Fruit fly (Drosophila melanogaster) whole organism, prepupa: ENCODE results near the gene CG32267.

Experiments
- Blimp-1 ChIP-seq: fragments of 200-800 bp; sonication (Bioruptor generic); optimal IDR thresholded peaks from 3 replicates; lab custom pipeline; 2017; ENCODE audit warnings: missing biosample characterization, missing genetic modification characterization, mild to moderate bottlenecking, moderate library complexity, missing genetic modification reagents
- CG10669 ChIP-seq: fragments of 200-800 bp; sonication (Bioruptor generic); optimal IDR thresholded peaks from 3 replicates; lab custom pipeline; 2018; ENCODE audit warnings: missing biosample characterization, mild to moderate bottlenecking, missing genetic modification characterization, moderate library complexity
- CG11294 ChIP-seq: fragments of 200-800 bp; sonication (Bioruptor generic); IDR thresholded peaks from 2 replicates; pipeline ENCODE4 v1.3.6; 2022; ENCODE audit warnings: missing biosample characterization, missing genetic modification characterization
- CG11902 ChIP-seq: fragments of 200-800 bp; sonication (Bioruptor generic); optimal IDR thresholded peaks from 3 replicates; lab custom pipeline; 2016; ENCODE audit warnings: missing biosample characterization, missing genetic modification characterization
- CG15336 ChIP-seq: fragments of 200-800 bp; sonication (Bioruptor generic); IDR thresholded peaks from 2 replicates; pipeline ENCODE4 v1.3.6; 2022; ENCODE audit warnings: missing biosample characterization, missing genetic modification characterization
- CG1621 ChIP-seq: fragments of 200-800 bp; sonication (Bioruptor generic); optimal IDR thresholded peaks from 3 replicates; lab custom pipeline; 2018; ENCODE audit warnings: missing biosample characterization, mild to moderate bottlenecking, missing genetic modification characterization
- CG16779 ChIP-seq: fragments of 200-800 bp; sonication (Bioruptor generic); optimal IDR thresholded peaks from 3 replicates; lab custom pipeline; 2017; ENCODE audit warnings: missing biosample characterization, mild to moderate bottlenecking, missing genetic modification characterization
- CG3032 ChIP-seq: fragments of 200-800 bp; optimal IDR thresholded peaks from 2 replicates; lab custom pipeline; 2019; ENCODE audit warnings: missing biosample characterization, mild to moderate bottlenecking, missing genetic modification characterization, moderate library complexity
- CG31627 ChIP-seq: fragments of 200-800 bp; sonication (Bioruptor generic); optimal IDR thresholded peaks from 3 replicates; lab custom pipeline; 2016; ENCODE audit warnings: missing biosample characterization, missing genetic modification characterization
- CG32006 ChIP-seq: fragments of 200-800 bp; sonication (Bioruptor generic); optimal IDR thresholded peaks from 3 replicates; lab custom pipeline; 2017; ENCODE audit warnings: missing biosample characterization, mild to moderate bottlenecking, missing genetic modification characterization
- CG34406 ChIP-seq: fragments of 200-800 bp; sonication (Bioruptor generic); optimal IDR thresholded peaks from 3 replicates; lab custom pipeline; 2016; ENCODE audit warnings: missing biosample characterization, missing genetic modification characterization
- CG3919 ChIP-seq: fragments of 200-800 bp; sonication (Bioruptor generic); optimal IDR thresholded peaks from 3 replicates; lab custom pipeline; 2016; ENCODE audit warnings: missing biosample characterization, missing genetic modification characterization
- CG4318 ChIP-seq: fragments of 200-800 bp; sonication (Bioruptor generic); optimal IDR thresholded peaks from 3 replicates; lab custom pipeline; 2017; ENCODE audit warnings: missing biosample characterization, mild to moderate bottlenecking, missing genetic modification characterization
- CG6163 ChIP-seq: fragments of 200-800 bp; sonication (Bioruptor generic); IDR thresholded peaks from 3 replicates; pipeline ENCODE4 v1.3.6; 2022; ENCODE audit warnings: missing biosample characterization, missing genetic modification characterization
- CG6276 ChIP-seq: fragments of 200-800 bp; sonication (Bioruptor generic); optimal IDR thresholded peaks from 2 replicates; lab custom pipeline; 2017; ENCODE audit warnings: missing biosample characterization, mild to moderate bottlenecking, missing genetic modification characterization
- CG6792 ChIP-seq: fragments of 200-800 bp; sonication (Bioruptor generic); optimal IDR thresholded peaks from 3 replicates; lab custom pipeline; 2016; ENCODE audit warnings: missing biosample characterization, missing genetic modification characterization
- CG6854 ChIP-seq: fragments of 200-800 bp; sonication (Bioruptor generic); optimal IDR thresholded peaks from 2 replicates; lab custom pipeline; 2017; ENCODE audit warnings: missing biosample characterization, mild to moderate bottlenecking, missing genetic modification characterization
- CG7368 ChIP-seq: fragments of 200-800 bp; sonication (Bioruptor generic); optimal IDR thresholded peaks from 3 replicates; lab custom pipeline; 2016; ENCODE audit warnings: missing biosample characterization, missing genetic modification characterization
- CG8119 ChIP-seq: fragments of 200-800 bp; sonication (Bioruptor generic); IDR thresholded peaks from 3 replicates; pipeline ENCODE4 v1.3.6; 2022; ENCODE audit warnings: missing biosample characterization, missing genetic modification characterization
- CG8319 ChIP-seq: fragments of 200-800 bp; sonication (Bioruptor generic); optimal IDR thresholded peaks from 3 replicates; lab custom pipeline; 2016; ENCODE audit warnings: missing biosample characterization, missing genetic modification characterization
- CG8632 ChIP-seq: fragments of 200-800 bp; sonication (Bioruptor generic); optimal IDR thresholded peaks from 3 replicates; lab custom pipeline; 2016; ENCODE audit warnings: missing biosample characterization, missing genetic modification characterization
- CG9139 ChIP-seq: fragments of 200-800 bp; sonication (Bioruptor generic); optimal IDR thresholded peaks from 3 replicates; lab custom pipeline; 2017; ENCODE audit warnings: missing biosample characterization, mild to moderate bottlenecking, missing genetic modification characterization
- Eip78C ChIP-seq: fragments of 200-800 bp; sonication (Bioruptor generic); peaks from one replicate; lab custom pipeline; 2016; ENCODE audit warnings: missing biosample characterization, missing genetic modification characterization
- Ets96B ChIP-seq: fragments of 200-800 bp; optimal IDR thresholded peaks from 2 replicates; lab custom pipeline; 2019; ENCODE audit warnings: missing biosample characterization, mild to moderate bottlenecking, missing genetic modification characterization, moderate library complexity
- Gug ChIP-seq: fragments of 200-800 bp; sonication (Bioruptor generic); IDR thresholded peaks from 2 replicates; pipeline ENCODE4 v1.3.6; 2022; ENCODE audit warnings: missing biosample characterization, missing genetic modification characterization
- Hr38 ChIP-seq: sonication (Bioruptor generic); optimal IDR thresholded peaks from 2 replicates; lab custom pipeline; 2016; ENCODE audit warnings: missing biosample characterization, missing genetic modification characterization
- Hr39 ChIP-seq: fragments of 200-800 bp; sonication (Bioruptor generic); optimal IDR thresholded peaks from 2 replicates; lab custom pipeline; 2016; ENCODE audit warnings: missing biosample characterization, missing genetic modification characterization
- Hr4 ChIP-seq: fragments of 200-800 bp; sonication (Bioruptor generic); optimal IDR thresholded peaks from 3 replicates; lab custom pipeline; 2016; ENCODE audit warnings: missing biosample characterization, missing genetic modification characterization
- Lpt ChIP-seq: fragments of 200-800 bp; sonication (Bioruptor generic); optimal IDR thresholded peaks from 3 replicates; lab custom pipeline; 2016; ENCODE audit warnings: missing biosample characterization, missing genetic modification characterization
- Met ChIP-seq: fragments of 200-800 bp; sonication (Bioruptor generic); optimal IDR thresholded peaks from 3 replicates; lab custom pipeline; 2016; ENCODE audit warnings: missing biosample characterization, missing genetic modification characterization
- OdsH ChIP-seq: fragments of 200-800 bp; sonication (Bioruptor generic); optimal IDR thresholded peaks from 3 replicates; lab custom pipeline; 2016; ENCODE audit warnings: missing biosample characterization, missing genetic modification characterization
- Smox ChIP-seq: fragments of 200-800 bp; sonication (Bioruptor generic); optimal IDR thresholded peaks from 3 replicates; lab custom pipeline; 2016; ENCODE audit warnings: missing biosample characterization, missing genetic modification characterization
- Sox102F ChIP-seq: fragments of 200-800 bp; sonication (Bioruptor generic); optimal IDR thresholded peaks from 2 replicates; lab custom pipeline; 2016; ENCODE audit warnings: missing biosample characterization, mild to moderate bottlenecking, missing genetic modification characterization
- Sox14 ChIP-seq: fragments of 200-800 bp; sonication (Bioruptor generic); optimal IDR thresholded peaks from 3 replicates; lab custom pipeline; 2016; ENCODE audit warnings: missing biosample characterization, missing genetic modification characterization
- Sox15 ChIP-seq: fragments of 200-800 bp; sonication (Bioruptor generic); optimal IDR thresholded peaks from 3 replicates; lab custom pipeline; 2016; ENCODE audit warnings: missing biosample characterization, missing genetic modification characterization
- achi ChIP-seq: fragments of 200-800 bp; sonication (Bioruptor generic); optimal IDR thresholded peaks from 3 replicates; lab custom pipeline; 2016; ENCODE audit warnings: missing biosample characterization, missing genetic modification characterization
- acj6 ChIP-seq: fragments of 200-800 bp; sonication (Bioruptor generic); optimal IDR thresholded peaks from 3 replicates; lab custom pipeline; 2016; ENCODE audit warnings: missing biosample characterization, missing genetic modification characterization
- dsx ChIP-seq: fragments of 200-800 bp; optimal IDR thresholded peaks from 3 replicates; lab custom pipeline; 2019; ENCODE audit warnings: missing biosample characterization, mild to moderate bottlenecking, missing genetic modification characterization, moderate library complexity; ENCODE audit not compliant: poor library complexity, severe bottlenecking
- eg ChIP-seq: fragments of 200-800 bp; sonication (Bioruptor generic); IDR thresholded peaks from 3 replicates; pipeline ENCODE4 v1.3.6; 2022; ENCODE audit warnings: missing biosample characterization, missing genetic modification characterization
- esn ChIP-seq: fragments of 200-800 bp; sonication (Bioruptor generic); optimal IDR thresholded peaks from 2 replicates; lab custom pipeline; 2016; ENCODE audit warnings: missing biosample characterization, mild to moderate bottlenecking, missing genetic modification characterization, moderate library complexity
- fd85E ChIP-seq: fragments of 200-800 bp; sonication (Bioruptor generic); optimal IDR thresholded peaks from 3 replicates; lab custom pipeline; 2016; ENCODE audit warnings: missing biosample characterization, missing genetic modification characterization
- fkh ChIP-seq: fragments of 200-800 bp; sonication (Bioruptor generic); optimal IDR thresholded peaks from 3 replicates; lab custom pipeline; 2017; ENCODE audit warnings: missing biosample characterization, mild to moderate bottlenecking, missing genetic modification characterization, moderate library complexity
- net ChIP-seq: fragments of 200-800 bp; sonication (Bioruptor generic); optimal IDR thresholded peaks from 3 replicates; lab custom pipeline; 2016; ENCODE audit warnings: missing biosample characterization, missing genetic modification characterization
- pdm3 ChIP-seq: fragments of 200-800 bp; sonication (Bioruptor generic); optimal IDR thresholded peaks from 3 replicates; lab custom pipeline; 2016; ENCODE audit warnings: missing biosample characterization, missing genetic modification characterization
- salr ChIP-seq, 2 experiments: fragments of 200-800 bp; sonication (Bioruptor generic); optimal IDR thresholded peaks; 3 replicates each; lab custom pipeline; 2016 to 2018; ENCODE audit warnings: missing biosample characterization in 2 of 2, missing genetic modification characterization in 2 of 2, mild to moderate bottlenecking in 1 of 2
- spab ChIP-seq: fragments of 200-800 bp; sonication (Bioruptor generic); optimal IDR thresholded peaks from 2 replicates; lab custom pipeline; 2017; ENCODE audit warnings: missing biosample characterization, mild to moderate bottlenecking, missing genetic modification characterization, missing genetic modification reagents
- ss ChIP-seq, 2 experiments: fragments of 200-800 bp; sonication (Bioruptor generic); optimal IDR thresholded peaks; 2 replicates in 1 of 2; 3 replicates in 1 of 2; lab custom pipeline; 2017 to 2018; ENCODE audit warnings: mild to moderate bottlenecking in 2 of 2, missing biosample characterization in 2 of 2, missing genetic modification characterization in 2 of 2, moderate library complexity in 1 of 2
- svp ChIP-seq: fragments of 200-800 bp; sonication (Bioruptor generic); peaks from one replicate; lab custom pipeline; 2016; ENCODE audit warnings: missing biosample characterization, missing genetic modification characterization
- topi ChIP-seq: fragments of 200-800 bp; sonication (Bioruptor generic); optimal IDR thresholded peaks from 3 replicates; lab custom pipeline; 2016; ENCODE audit warnings: missing biosample characterization, missing genetic modification characterization
- vri ChIP-seq: fragments of 200-800 bp; sonication (Bioruptor generic); optimal IDR thresholded peaks from 3 replicates; lab custom pipeline; 2016; ENCODE audit warnings: missing biosample characterization, mild to moderate bottlenecking, missing genetic modification characterization

Gene CG32267

DNA sequence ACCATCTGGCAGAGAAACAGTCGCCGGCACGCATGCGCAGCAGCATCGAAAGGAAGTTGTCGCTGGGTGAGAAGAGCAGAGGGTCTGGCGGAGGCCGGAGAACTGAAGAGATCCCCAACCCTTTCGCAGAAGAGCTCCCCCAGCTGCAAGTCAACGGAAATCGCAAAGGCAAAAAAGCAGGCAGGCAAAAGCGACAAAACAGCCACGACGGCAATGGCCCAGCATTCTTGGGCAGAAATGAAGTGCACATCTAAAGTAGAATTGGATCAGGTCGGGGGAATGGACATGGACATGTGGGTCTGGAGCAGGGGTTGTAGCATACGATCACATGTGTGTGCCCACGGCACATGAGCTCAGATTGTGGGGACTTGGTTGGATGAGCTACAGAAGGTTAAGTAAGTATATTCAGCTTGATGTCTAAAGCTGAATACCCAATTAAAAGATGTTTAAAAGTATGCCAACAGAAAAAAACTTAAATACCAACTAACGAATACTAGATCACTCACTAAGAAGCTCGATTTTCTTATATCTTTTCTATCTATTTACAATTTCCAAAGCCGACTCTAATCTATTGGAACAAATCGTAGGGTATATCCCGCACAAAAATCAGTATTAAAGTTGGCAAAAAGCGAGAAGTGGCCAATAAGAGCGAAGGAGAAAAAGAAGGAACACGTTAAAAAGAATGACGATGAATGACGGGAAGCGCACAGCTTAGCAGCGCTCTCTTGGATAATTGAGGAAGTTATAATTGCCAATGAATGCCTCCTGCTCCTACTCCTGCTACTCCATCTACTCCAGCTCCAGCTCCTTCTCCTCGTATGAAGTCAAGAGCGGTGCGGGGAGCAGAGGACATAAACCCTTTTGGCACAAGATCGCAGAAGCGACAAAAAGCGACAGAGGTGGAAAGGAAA is 29.9 kb downstream of the CG32267 start:
- no peak for TF ChIP-seq Gug
- TF ChIP-seq Met (GFP tag; lab: Kevin White, UChicago): peak; percentile 57
- TF ChIP-seq Hr38 (GFP tag; lab: Kevin White, UChicago): no peak
- no peak for TF ChIP-seq CG11902
- peak; percentile 12 for TF ChIP-seq CG31627 (GFP tag; lab: Kevin White, UChicago)
- TF ChIP-seq CG6854 (GFP tag; lab: Kevin White, UChicago): no peak
- TF ChIP-seq CG32006 (GFP tag; lab: Kevin White, UChicago): no peak
- no peak for TF ChIP-seq CG4318 (GFP tag; lab: Kevin White, UChicago)
- peak; percentile 78 for TF ChIP-seq CG3032 (tag; lab: Kevin White, UChicago)
- TF ChIP-seq svp (GFP tag; lab: Kevin White, UChicago): peak; percentile 53
- TF ChIP-seq CG8632 (GFP tag; lab: Kevin White, UChicago): peak; percentile 49
- TF ChIP-seq CG7368: peak; percentile 18
- TF ChIP-seq CG1621 (tag; lab: Kevin White, UChicago): peak; percentile 36
- TF ChIP-seq vri (GFP tag; lab: Kevin White, UChicago): peak; percentile 4
- TF ChIP-seq salr (GFP tag; optimal IDR thresholded peaks at IDR 0.05; lab: Kevin White, UChicago): peak in 1 of 2 experiments; percentile 25
- peak; percentile 31 for TF ChIP-seq esn (GFP tag; lab: Kevin White, UChicago)
- TF ChIP-seq Lpt (GFP tag; lab: Kevin White, UChicago): no peak
- no peak for TF ChIP-seq Blimp-1 (GFP tag; lab: Kevin White, UChicago)
- peak; percentile 42; the same call in 2 of the 3 replicates for TF ChIP-seq CG6163 (GFP tag; lab: Robert Waterston, UW)
- TF ChIP-seq CG6792: no peak
- TF ChIP-seq Sox102F (GFP tag; lab: Kevin White, UChicago): peak; percentile 3
- peak; percentile 56 for TF ChIP-seq topi (GFP tag; lab: Kevin White, UChicago)
- TF ChIP-seq spab (GFP tag; lab: Kevin White, UChicago): peak; percentile 59
- TF ChIP-seq Hr4: no peak
- TF ChIP-seq CG6276 (GFP tag; lab: Kevin White, UChicago): no peak
- TF ChIP-seq CG34406: peak; percentile 5
- TF ChIP-seq CG10669: peak; percentile 72
- TF ChIP-seq achi (GFP tag; lab: Kevin White, UChicago): peak; percentile 56
- peak; percentile 35 for TF ChIP-seq pdm3 (GFP tag; lab: Kevin White, UChicago)
- peak; percentile 88 for TF ChIP-seq Eip78C
- TF ChIP-seq CG16779 (tag; lab: Kevin White, UChicago): no peak
- TF ChIP-seq acj6 (GFP tag; lab: Kevin White, UChicago): peak; percentile 45
- peak; percentile 61 for TF ChIP-seq CG3919 (GFP tag; lab: Kevin White, UChicago)
- TF ChIP-seq Sox15 (GFP tag; lab: Kevin White, UChicago): no peak
- TF ChIP-seq dsx (GFP tag; lab: Kevin White, UChicago): peak; percentile 71
- peak; percentile 49 for TF ChIP-seq Sox14 (GFP tag; lab: Kevin White, UChicago)
- TF ChIP-seq ss (GFP tag; optimal IDR thresholded peaks at IDR 0.05; lab: Kevin White, UChicago): peak; percentile 55 to 79
- no peak for TF ChIP-seq CG8319 (GFP tag; lab: Kevin White, UChicago)
- peak; percentile 36 for TF ChIP-seq Hr39 (GFP tag; lab: Kevin White, UChicago)
- TF ChIP-seq eg (GFP tag; lab: Robert Waterston, UW): no peak
- TF ChIP-seq net (GFP tag; lab: Kevin White, UChicago): peak; percentile 24
- TF ChIP-seq CG15336 (GFP tag; lab: Robert Waterston, UW): no peak
- peak; percentile 37; the same call in 1 of the 3 replicates for TF ChIP-seq CG8119 (GFP tag; lab: Robert Waterston, UW)
- peak; percentile 26 for TF ChIP-seq CG9139 (GFP tag; lab: Kevin White, UChicago)
- TF ChIP-seq fkh (GFP tag; lab: Kevin White, UChicago): no peak
- no peak for TF ChIP-seq fd85E (GFP tag; lab: Kevin White, UChicago)
- TF ChIP-seq Ets96B: peak; percentile 81
- no peak for TF ChIP-seq CG11294 (GFP tag; lab: Robert Waterston, UW)
- TF ChIP-seq OdsH: peak; percentile 15
- TF ChIP-seq Smox: peak; percentile 36
